Worm (Caenorhabditis elegans) whole organism, early embryonic: ENCODE data around the gene snt-6.

ENCODE experiments used
- F13C5.2 ChIP-seq: sonication (generic microtip); optimal IDR thresholded peaks from 2 replicates; lab custom pipeline; 2017; ENCODE audit warnings: mild to moderate bottlenecking, missing genetic modification characterization, inconsistent platforms, missing compliant biosample characterization
- ama-1 ChIP-seq: fragments of 150-350 bp; optimal IDR thresholded peaks from 2 replicates; lab custom pipeline; 2014
- ceh-36 ChIP-seq: sonication (generic microtip); optimal IDR thresholded peaks from 2 replicates; lab custom pipeline; 2016; ENCODE audit warnings: missing genetic modification characterization, inconsistent platforms, missing compliant biosample characterization
- ets-7 ChIP-seq: sonication (generic microtip); optimal IDR thresholded peaks from 2 replicates; lab custom pipeline; 2016; ENCODE audit warnings: missing genotype, missing genetic modification characterization, missing compliant biosample characterization
- flt-1 ChIP-seq: fragments of 200-800 bp; sonication (Bioruptor generic); IDR thresholded peaks from 2 replicates; pipeline ENCODE4 v1.3.6; 2022; ENCODE audit warnings: missing genetic modification characterization, missing compliant biosample characterization
- hmg-4 ChIP-seq: fragments of 200-800 bp; sonication (Bioruptor generic); optimal IDR thresholded peaks from 2 replicates; lab custom pipeline; 2018; ENCODE audit warnings: mild to moderate bottlenecking, missing genetic modification characterization, missing compliant biosample characterization
- hnd-1 ChIP-seq: sonication (generic microtip); optimal IDR thresholded peaks from 2 replicates; lab custom pipeline; 2016; ENCODE audit warnings: missing genetic modification characterization, missing compliant biosample characterization
- scrt-1 ChIP-seq: fragments of 200-800 bp; sonication (Bioruptor generic); IDR thresholded peaks from 2 replicates; pipeline ENCODE4 v1.3.6; 2022; ENCODE audit warnings: missing genetic modification characterization, missing compliant biosample characterization
- sea-1 ChIP-seq: fragments of 200-800 bp; sonication (Bioruptor generic); conservative IDR thresholded peaks from 2 replicates; pipeline ENCODE4 v1.3.6; 2022; ENCODE audit warnings: missing genetic modification characterization, missing compliant biosample characterization
- tbx-11 ChIP-seq: fragments of 200-800 bp; sonication (Bioruptor generic); IDR thresholded peaks from 2 replicates; pipeline ENCODE4 v1.3.6; 2022; ENCODE audit warnings: missing genetic modification characterization, missing compliant biosample characterization
- tbx-37 ChIP-seq: fragments of 200-800 bp; sonication (Bioruptor generic); conservative IDR thresholded peaks from 2 replicates; pipeline ENCODE4 v1.3.6; 2022; ENCODE audit warnings: missing genetic modification reagents, missing genetic modification characterization, missing compliant biosample characterization
- tra-4 ChIP-seq: sonication (generic microtip); optimal IDR thresholded peaks from 2 replicates; lab custom pipeline; 2017; ENCODE audit warnings: missing genetic modification characterization, missing compliant biosample characterization

- TF ChIP-seq scrt-1 (GFP tag; lab: Robert Waterston, UW) (no peak), ama-1 (no peak), ets-7 (tag; lab: Kevin White, UChicago) (no peak), tbx-37 (GFP tag; lab: Robert Waterston, UW) (no peak), ceh-36 (tag; lab: Kevin White, UChicago) (no peak), flt-1 (GFP tag; lab: Robert Waterston, UW) (no peak), tra-4 (no peak), F13C5.2 (no peak), sea-1 (GFP tag; lab: Robert Waterston, UW) (no peak), hmg-4 (GFP tag; lab: Kevin White, UChicago) (no peak), tbx-11 (GFP tag; lab: Robert Waterston, UW) (no peak), hnd-1 (tag; lab: Kevin White, UChicago) (no peak)
These were observed 20.2 kb upstream of the snt-6 start, which contains the start of gene C08G5.6 for ce11 chrII:770253-770652.
